Worm (Caenorhabditis elegans) whole organism, L4/young adult: Measurements from ENCODE around the gene seu-1.

Experiments used
- W03F9.2 ChIP-seq: fragments of 150-350 bp; optimal IDR thresholded peaks from 2 replicates; lab custom pipeline; 2014; ENCODE audit warnings: missing biosample characterization, missing genetic modification characterization
- him-1 ChIP-seq: sonication (generic microtip); optimal IDR thresholded peaks from 2 replicates; lab custom pipeline; 2016; ENCODE audit warnings: missing genotype, missing genetic modification reagents, missing genetic modification characterization, missing compliant biosample characterization

- TF ChIP-seq him-1 (no peak), W03F9.2 (no peak)
These were observed 32.2 kb downstream of the seu-1 start, which contains the start of gene Y73B6BL.47 for ce11 chrIV:6361668-6362067.
